Fruit fly (Drosophila melanogaster) whole organism, embryonic: ENCODE measurements around the gene pes.

ENCODE experiments used
- Antp ChIP-seq: fragments of 200-800 bp; sonication (Bioruptor generic); optimal IDR thresholded peaks from 3 replicates; lab custom pipeline; 2016; ENCODE audit warnings: missing biosample characterization, missing genetic modification characterization
- Asciz ChIP-seq: fragments of 200-800 bp; sonication (Bioruptor generic); optimal IDR thresholded peaks from 2 replicates; lab custom pipeline; 2017; ENCODE audit warnings: missing biosample characterization, mild to moderate bottlenecking, missing genetic modification characterization, missing genetic modification reagents
- Atf6 ChIP-seq: fragments of 200-800 bp; sonication (Bioruptor generic); IDR thresholded peaks from 2 replicates; pipeline ENCODE4 v1.3.6; 2022; ENCODE audit warnings: missing biosample characterization, missing genetic modification characterization
- Bgb ChIP-seq: fragments of 200-800 bp; sonication (Bioruptor generic); IDR thresholded peaks from 2 replicates; pipeline ENCODE4 v1.3.6; 2022; ENCODE audit warnings: missing biosample characterization, missing genetic modification characterization; ENCODE audit not compliant: partially characterized antibody
- Blimp-1 ChIP-seq: fragments of 200-800 bp; sonication (Bioruptor generic); optimal IDR thresholded peaks from 3 replicates; lab custom pipeline; 2018; ENCODE audit warnings: missing biosample characterization, missing genetic modification characterization, mild to moderate bottlenecking, moderate library complexity, missing genetic modification reagents
- CG11398 ChIP-seq: fragments of 200-800 bp; sonication (Bioruptor generic); optimal IDR thresholded peaks from 2 replicates; lab custom pipeline; 2016; ENCODE audit warnings: missing biosample characterization, missing genetic modification characterization
- CG12071 ChIP-seq: fragments of 200-800 bp; sonication (Bioruptor generic); optimal IDR thresholded peaks from 3 replicates; lab custom pipeline; 2018; ENCODE audit warnings: missing biosample characterization, mild to moderate bottlenecking, missing genetic modification characterization
- CG12219 ChIP-seq: fragments of 200-800 bp; sonication (Bioruptor generic); optimal IDR thresholded peaks from 3 replicates; lab custom pipeline; 2018; ENCODE audit warnings: missing biosample characterization, mild to moderate bottlenecking, missing genetic modification characterization
- CG12659 ChIP-seq: fragments of 200-800 bp; sonication (Bioruptor generic); optimal IDR thresholded peaks from 3 replicates; lab custom pipeline; 2017; ENCODE audit warnings: mild to moderate bottlenecking, missing biosample characterization, missing genetic modification reagents, missing genetic modification characterization
- CG14667 ChIP-seq: fragments of 200-800 bp; sonication (Bioruptor generic); IDR thresholded peaks from 2 replicates; pipeline ENCODE4 v1.3.6; 2022; ENCODE audit warnings: missing biosample characterization, missing genetic modification characterization
- CG1529 ChIP-seq: fragments of 200-800 bp; sonication (Bioruptor generic); optimal IDR thresholded peaks from 3 replicates; lab custom pipeline; 2018; ENCODE audit warnings: missing biosample characterization, missing genetic modification characterization
- CG1603 ChIP-seq: fragments of 200-800 bp; sonication (Bioruptor generic); optimal IDR thresholded peaks from 2 replicates; lab custom pipeline; 2019; ENCODE audit warnings: missing biosample characterization, mild to moderate bottlenecking, missing genetic modification characterization, moderate library complexity
- CG17359 ChIP-seq: fragments of 200-800 bp; sonication (Bioruptor generic); optimal IDR thresholded peaks from 3 replicates; lab custom pipeline; 2018; ENCODE audit warnings: missing biosample characterization, mild to moderate bottlenecking, missing genetic modification characterization, moderate library complexity
- CG1792 ChIP-seq: fragments of 200-800 bp; sonication (Bioruptor generic); optimal IDR thresholded peaks from 2 replicates; lab custom pipeline; 2016; ENCODE audit warnings: missing biosample characterization, missing genetic modification characterization
- CG2875 ChIP-seq: fragments of 200-800 bp; sonication (Bioruptor generic); optimal IDR thresholded peaks from 2 replicates; lab custom pipeline; 2017; ENCODE audit warnings: missing biosample characterization, mild to moderate bottlenecking, missing genetic modification characterization, missing genetic modification reagents
- CG31365 ChIP-seq: fragments of 200-800 bp; sonication (Bioruptor generic); optimal IDR thresholded peaks from 2 replicates; lab custom pipeline; 2018; ENCODE audit warnings: missing biosample characterization, mild to moderate bottlenecking, missing genetic modification characterization
- CG34422 ChIP-seq: fragments of 200-800 bp; sonication (Bioruptor generic); IDR thresholded peaks from 3 replicates; pipeline ENCODE4 v1.3.6; 2022; ENCODE audit warnings: missing biosample characterization, missing genetic modification characterization
- CG43689 ChIP-seq: fragments of 200-800 bp; sonication (Bioruptor generic); IDR thresholded peaks from 2 replicates; pipeline ENCODE4 v1.3.6; 2022; ENCODE audit warnings: missing biosample characterization, missing genetic modification characterization
- CG4404 ChIP-seq: fragments of 200-800 bp; sonication (Bioruptor generic); IDR thresholded peaks from 2 replicates; pipeline ENCODE4 v1.3.6; 2022; ENCODE audit warnings: missing biosample characterization, missing genetic modification characterization
- CG4820 ChIP-seq: fragments of 200-800 bp; sonication (Bioruptor generic); optimal IDR thresholded peaks from 3 replicates; lab custom pipeline; 2016; ENCODE audit warnings: missing biosample characterization, missing genetic modification characterization
- CG4854 ChIP-seq: fragments of 200-800 bp; sonication (Bioruptor generic); optimal IDR thresholded peaks from 2 replicates; lab custom pipeline; 2016; ENCODE audit warnings: missing biosample characterization, missing genetic modification characterization, inconsistent platforms
- CG6254 ChIP-seq: fragments of 200-800 bp; sonication (Bioruptor generic); optimal IDR thresholded peaks from 3 replicates; lab custom pipeline; 2017; ENCODE audit warnings: mild to moderate bottlenecking, missing biosample characterization, missing genetic modification reagents, missing genetic modification characterization
- CG8359 ChIP-seq: fragments of 200-800 bp; sonication (Bioruptor generic); optimal IDR thresholded peaks from 2 replicates; lab custom pipeline; 2017; ENCODE audit warnings: missing biosample characterization, mild to moderate bottlenecking, missing genetic modification characterization, borderline replicate concordance
- CG9437 ChIP-seq: fragments of 200-800 bp; sonication (Bioruptor generic); optimal IDR thresholded peaks from 2 replicates; lab custom pipeline; 2018; ENCODE audit warnings: missing biosample characterization, mild to moderate bottlenecking, missing genetic modification characterization
- CG9817 ChIP-seq: fragments of 200-800 bp; sonication (Bioruptor generic); optimal IDR thresholded peaks from 2 replicates; lab custom pipeline; 2018; ENCODE audit warnings: missing biosample characterization, mild to moderate bottlenecking, missing genetic modification characterization, moderate library complexity
- Doc2 ChIP-seq: fragments of 200-800 bp; sonication (Bioruptor generic); IDR thresholded peaks from 2 replicates; pipeline ENCODE4 v1.3.6; 2022; ENCODE audit warnings: missing biosample characterization, missing genetic modification characterization
- Elba2 ChIP-seq: fragments of 200-800 bp; sonication (Bioruptor generic); optimal IDR thresholded peaks from 3 replicates; lab custom pipeline; 2016; ENCODE audit warnings: missing biosample characterization, missing genetic modification characterization
- Ets65A ChIP-seq: fragments of 200-800 bp; sonication (Bioruptor generic); peaks from one replicate; lab custom pipeline; 2016; ENCODE audit warnings: missing biosample characterization, missing genetic modification characterization
- Fer1 ChIP-seq: fragments of 200-800 bp; sonication (Bioruptor generic); optimal IDR thresholded peaks from 2 replicates; lab custom pipeline; 2017; ENCODE audit warnings: missing biosample characterization, mild to moderate bottlenecking, missing genetic modification characterization
- Fer2 ChIP-seq: fragments of 200-800 bp; sonication (Bioruptor generic); optimal IDR thresholded peaks from 2 replicates; lab custom pipeline; 2018; ENCODE audit warnings: missing biosample characterization, mild to moderate bottlenecking, missing genetic modification characterization, moderate library complexity
- H15 ChIP-seq: fragments of 200-800 bp; sonication (Bioruptor generic); IDR thresholded peaks from 3 replicates; pipeline ENCODE4 v1.3.6; 2022; ENCODE audit warnings: missing biosample characterization, missing genetic modification characterization
- Lim3 ChIP-seq: fragments of 200-800 bp; sonication (Bioruptor generic); IDR thresholded peaks from 2 replicates; pipeline ENCODE4 v1.3.6; 2022; ENCODE audit warnings: missing biosample characterization, missing genetic modification characterization
- Sin3A ChIP-seq: fragments of >200 bp; optimal IDR thresholded peaks from 2 replicates; lab custom pipeline; 2018
- TFAM ChIP-seq: fragments of 200-800 bp; sonication (Bioruptor generic); optimal IDR thresholded peaks from 2 replicates; lab custom pipeline; 2017; ENCODE audit warnings: missing biosample characterization, missing genetic modification characterization, inconsistent platforms
- Usf ChIP-seq: fragments of 200-800 bp; sonication (Bioruptor generic); optimal IDR thresholded peaks from 2 replicates; lab custom pipeline; 2017; ENCODE audit warnings: missing genotype, missing biosample characterization, missing genetic modification characterization
- Vsx1 ChIP-seq: fragments of 200-800 bp; sonication (Bioruptor generic); optimal IDR thresholded peaks from 2 replicates; lab custom pipeline; 2017; ENCODE audit warnings: missing biosample characterization, mild to moderate bottlenecking, missing genetic modification characterization, missing genetic modification reagents
- cg ChIP-seq: fragments of 200-800 bp; sonication (Bioruptor generic); optimal IDR thresholded peaks from 3 replicates; lab custom pipeline; 2019; ENCODE audit warnings: missing biosample characterization, mild to moderate bottlenecking, missing genetic modification characterization, moderate library complexity
- fru ChIP-seq: fragments of >200 bp; optimal IDR thresholded peaks from 2 replicates; lab custom pipeline; 2017
- grau ChIP-seq: fragments of 200-800 bp; optimal IDR thresholded peaks from 3 replicates; lab custom pipeline; 2019; ENCODE audit warnings: missing biosample characterization, mild to moderate bottlenecking, missing genetic modification characterization, moderate library complexity
- inv ChIP-seq: fragments of 200-800 bp; sonication (Bioruptor generic); IDR thresholded peaks from 2 replicates; pipeline ENCODE4 v1.3.6; 2022; ENCODE audit warnings: missing biosample characterization, missing genetic modification characterization; ENCODE audit not compliant: partially characterized antibody
- knrl ChIP-seq: fragments of 200-800 bp; sonication (Bioruptor generic); IDR thresholded peaks from 3 replicates; pipeline ENCODE4 v1.3.6; 2022; ENCODE audit warnings: missing biosample characterization, missing genetic modification characterization; ENCODE audit not compliant: partially characterized antibody
- lab ChIP-seq: fragments of 200-800 bp; sonication (Bioruptor generic); optimal IDR thresholded peaks from 3 replicates; lab custom pipeline; 2017; ENCODE audit warnings: missing biosample characterization, missing genetic modification characterization, mild to moderate bottlenecking, moderate library complexity, missing genetic modification reagents
- mirr ChIP-seq: fragments of 200-800 bp; sonication (Bioruptor generic); optimal IDR thresholded peaks from 3 replicates; lab custom pipeline; 2018; ENCODE audit warnings: missing biosample characterization, mild to moderate bottlenecking, missing genetic modification characterization
- pzg ChIP-seq: fragments of 200-800 bp; sonication (Bioruptor generic); optimal IDR thresholded peaks from 3 replicates; lab custom pipeline; 2018; ENCODE audit warnings: missing biosample characterization, mild to moderate bottlenecking, missing genetic modification characterization, moderate library complexity
- ranshi ChIP-seq: fragments of 200-800 bp; sonication (Bioruptor generic); IDR thresholded peaks from 2 replicates; pipeline ENCODE4 v1.3.6; 2022; ENCODE audit warnings: missing biosample characterization, missing genetic modification characterization
- sens ChIP-seq: fragments of 200-800 bp; sonication (Bioruptor generic); peaks from one replicate; lab custom pipeline; 2016; ENCODE audit warnings: missing biosample characterization, missing genetic modification characterization
- slbo ChIP-seq: fragments of 200-800 bp; sonication (Bioruptor generic); IDR thresholded peaks from 2 replicates; pipeline ENCODE4 v1.3.6; 2022; ENCODE audit warnings: missing biosample characterization, missing genetic modification characterization
- sqz ChIP-seq: fragments of 200-800 bp; sonication (Bioruptor generic); optimal IDR thresholded peaks from 3 replicates; lab custom pipeline; 2018; ENCODE audit warnings: missing biosample characterization, mild to moderate bottlenecking, missing genetic modification characterization
- tna ChIP-seq: fragments of 200-800 bp; sonication (Bioruptor generic); IDR thresholded peaks from 2 replicates; pipeline ENCODE4 v1.3.6; 2022; ENCODE audit warnings: missing biosample characterization, missing genetic modification characterization; ENCODE audit not compliant: partially characterized antibody
- zen ChIP-seq: fragments of 200-800 bp; sonication (Bioruptor generic); optimal IDR thresholded peaks from 3 replicates; lab custom pipeline; 2018; ENCODE audit warnings: missing biosample characterization, mild to moderate bottlenecking, missing genetic modification characterization, moderate library complexity

Gene pes

dm6 chr2L:7957068-7957868, 36.7 kb downstream of the pes start (continued):
- peak; percentile 16 for TF ChIP-seq CG12219 (GFP tag; lab: Kevin White, UChicago)
- no peak for TF ChIP-seq CG8359 (GFP tag; lab: Kevin White, UChicago)
- peak; percentile 69; the same call in 1 of the 2 replicates for TF ChIP-seq Atf6
- no peak for TF ChIP-seq tna (GFP tag; lab: Robert Waterston, UW)
- TF ChIP-seq CG1792 (GFP tag; lab: Kevin White, UChicago) = no peak
- peak; percentile 27 for TF ChIP-seq Ets65A (GFP tag; lab: Kevin White, UChicago)
- no peak for TF ChIP-seq zen (tag; lab: Kevin White, UChicago)
- no peak for TF ChIP-seq sqz (GFP tag; lab: Kevin White, UChicago)
- no peak for TF ChIP-seq CG4854 (GFP tag; lab: Kevin White, UChicago)
- TF ChIP-seq CG34422 (GFP tag; lab: Robert Waterston, UW) = no peak
- no peak for TF ChIP-seq CG2875 (GFP tag; lab: Kevin White, UChicago)
- TF ChIP-seq knrl (GFP tag; lab: Robert Waterston, UW) = no peak
- no peak for TF ChIP-seq CG43689
- peak; percentile 27 for TF ChIP-seq CG1529
- TF ChIP-seq Elba2 = no peak
- TF ChIP-seq Fer2 (tag; lab: Kevin White, UChicago) = no peak
- TF ChIP-seq CG9437 (GFP tag; lab: Kevin White, UChicago) = peak; percentile 66
- peak; percentile 47; the same call in 1 of the 2 replicates for TF ChIP-seq ranshi
- no peak for TF ChIP-seq pzg
- TF ChIP-seq CG4404 (GFP tag; lab: Robert Waterston, UW) = no peak
- no peak for TF ChIP-seq mirr
- TF ChIP-seq cg = peak; percentile 37
- no peak for TF ChIP-seq Sin3A (lab: Kevin White, UChicago)
- peak; percentile 61 for TF ChIP-seq CG12659 (GFP tag; lab: Kevin White, UChicago)
- peak; percentile 47 for TF ChIP-seq CG9817
- TF ChIP-seq CG17359 = peak; percentile 35
- peak; percentile 9 for TF ChIP-seq Blimp-1 (GFP tag; lab: Kevin White, UChicago)
- TF ChIP-seq Bgb (GFP tag; lab: Robert Waterston, UW) = no peak
- TF ChIP-seq lab (GFP tag; lab: Kevin White, UChicago) = peak; percentile 10
- TF ChIP-seq fru (lab: Kevin White, UChicago) = no peak
- TF ChIP-seq Lim3 (GFP tag; lab: Robert Waterston, UW) = no peak
- no peak for TF ChIP-seq CG12071
- no peak for TF ChIP-seq Antp (GFP tag; lab: Kevin White, UChicago)
- no peak for TF ChIP-seq Usf (GFP tag; lab: Kevin White, UChicago)
- no peak for TF ChIP-seq inv
- no peak for TF ChIP-seq CG4820
- no peak for TF ChIP-seq CG31365 (tag; lab: Kevin White, UChicago)
- TF ChIP-seq TFAM = no peak
- peak; percentile 10 for TF ChIP-seq Vsx1
- TF ChIP-seq CG14667 (GFP tag; lab: Robert Waterston, UW) = 0 out of 2 replicates have a peak, but pooled peaks have one; percentile 28
- TF ChIP-seq Fer1 (GFP tag; lab: Kevin White, UChicago) = peak; percentile 12
- no peak for TF ChIP-seq Doc2
- TF ChIP-seq Asciz (GFP tag; lab: Kevin White, UChicago) = peak; percentile 46
- peak; percentile 74 for TF ChIP-seq grau (tag; lab: Kevin White, UChicago)
- TF ChIP-seq CG11398 = no peak
- TF ChIP-seq CG1603 (tag; lab: Kevin White, UChicago) = no peak
- TF ChIP-seq H15 (GFP tag; lab: Robert Waterston, UW) = no peak
- TF ChIP-seq CG6254 (GFP tag; lab: Kevin White, UChicago) = no peak
- peak; percentile 61 for TF ChIP-seq slbo
- peak; percentile 91 for TF ChIP-seq sens (GFP tag; lab: Kevin White, UChicago)
